Fruit fly (Drosophila melanogaster) whole organism, embryonic: ENCODE results near the gene CG6790.

Experiments used
- Atf3 ChIP-seq: fragments of 200-800 bp; sonication (Bioruptor generic); optimal IDR thresholded peaks from 3 replicates; lab custom pipeline; 2016; ENCODE audit warnings: missing biosample characterization, missing genetic modification characterization
- C15 ChIP-seq: fragments of 200-800 bp; sonication (Bioruptor generic); IDR thresholded peaks from 3 replicates; pipeline ENCODE4 v1.3.6; 2022; ENCODE audit warnings: missing biosample characterization, missing genetic modification characterization
- CG11247 ChIP-seq: fragments of 200-800 bp; sonication (Bioruptor generic); IDR thresholded peaks from 2 replicates; pipeline ENCODE4 v1.3.6; 2022; ENCODE audit warnings: missing biosample characterization, missing genetic modification characterization
- CG11560 ChIP-seq: fragments of 200-800 bp; sonication (Bioruptor generic); IDR thresholded peaks from 3 replicates; pipeline ENCODE4 v1.3.6; 2022; ENCODE audit warnings: missing biosample characterization, missing genetic modification characterization
- CG11723 ChIP-seq: fragments of 200-800 bp; sonication (Bioruptor generic); optimal IDR thresholded peaks from 2 replicates; lab custom pipeline; 2017; ENCODE audit warnings: missing biosample characterization, mild to moderate bottlenecking, missing genetic modification characterization
- CG12071 ChIP-seq: fragments of 200-800 bp; sonication (Bioruptor generic); optimal IDR thresholded peaks from 3 replicates; lab custom pipeline; 2018; ENCODE audit warnings: missing biosample characterization, mild to moderate bottlenecking, missing genetic modification characterization
- CG12219 ChIP-seq: fragments of 200-800 bp; sonication (Bioruptor generic); optimal IDR thresholded peaks from 3 replicates; lab custom pipeline; 2018; ENCODE audit warnings: missing biosample characterization, mild to moderate bottlenecking, missing genetic modification characterization
- CG13894 ChIP-seq: fragments of 200-800 bp; sonication (Bioruptor generic); optimal IDR thresholded peaks from 3 replicates; lab custom pipeline; 2018; ENCODE audit warnings: missing biosample characterization, mild to moderate bottlenecking, missing genetic modification characterization, moderate library complexity
- CG14050 ChIP-seq: fragments of 200-800 bp; sonication (Bioruptor generic); IDR thresholded peaks from 3 replicates; pipeline ENCODE4 v1.3.6; 2022; ENCODE audit warnings: missing biosample characterization, missing genetic modification characterization
- CG15696 ChIP-seq: fragments of 200-800 bp; sonication (Bioruptor generic); optimal IDR thresholded peaks from 2 replicates; lab custom pipeline; 2019; ENCODE audit warnings: missing biosample characterization, mild to moderate bottlenecking, missing genetic modification characterization, moderate library complexity
- CG17612 ChIP-seq: fragments of 200-800 bp; sonication (Bioruptor generic); IDR thresholded peaks from 2 replicates; pipeline ENCODE4 v1.3.6; 2022; ENCODE audit warnings: missing biosample characterization, missing genetic modification characterization
- CG18011 ChIP-seq: fragments of 200-800 bp; sonication (Bioruptor generic); optimal IDR thresholded peaks from 2 replicates; lab custom pipeline; 2017; ENCODE audit warnings: missing biosample characterization, missing genetic modification characterization, mild to moderate bottlenecking, moderate library complexity, missing genotype
- CG2199 ChIP-seq: fragments of 200-800 bp; sonication (Bioruptor generic); IDR thresholded peaks from 3 replicates; pipeline ENCODE4 v1.3.6; 2022; ENCODE audit warnings: missing biosample characterization, missing genetic modification characterization
- CG32532 ChIP-seq: fragments of 200-800 bp; sonication (Bioruptor generic); IDR thresholded peaks from 2 replicates; pipeline ENCODE4 v1.3.6; 2022; ENCODE audit warnings: missing biosample characterization, missing genetic modification characterization
- CG3726 ChIP-seq: fragments of 200-800 bp; sonication (Bioruptor generic); IDR thresholded peaks from 3 replicates; pipeline ENCODE4, ENCODE4 v1.3.6; 2022; ENCODE audit warnings: missing biosample characterization, missing genetic modification characterization
- CG3847 ChIP-seq: fragments of 200-800 bp; sonication (Bioruptor generic); IDR thresholded peaks from 2 replicates; pipeline ENCODE4 v1.3.6; 2022; ENCODE audit warnings: missing biosample characterization, missing genetic modification characterization
- CG42726 ChIP-seq: fragments of 200-800 bp; sonication (Bioruptor generic); IDR thresholded peaks from 2 replicates; pipeline ENCODE4 v1.3.6; 2022; ENCODE audit warnings: missing biosample characterization, missing genetic modification characterization; ENCODE audit not compliant: partially characterized antibody
- CG43689 ChIP-seq: fragments of 200-800 bp; sonication (Bioruptor generic); IDR thresholded peaks from 2 replicates; pipeline ENCODE4 v1.3.6; 2022; ENCODE audit warnings: missing biosample characterization, missing genetic modification characterization
- CG5245 ChIP-seq: fragments of 200-800 bp; sonication (Bioruptor generic); optimal IDR thresholded peaks from 3 replicates; lab custom pipeline; 2016; ENCODE audit warnings: missing biosample characterization, missing genetic modification characterization
- CG7357 ChIP-seq: fragments of 200-800 bp; sonication (Bioruptor generic); IDR thresholded peaks from 3 replicates; pipeline ENCODE4 v1.3.6; 2022; ENCODE audit warnings: missing biosample characterization, missing genetic modification characterization
- CG7372 ChIP-seq: fragments of 200-800 bp; sonication (Bioruptor generic); IDR thresholded peaks from 2 replicates; pipeline ENCODE4 v1.3.6; 2022; ENCODE audit warnings: missing biosample characterization, missing genetic modification characterization
- CG9609 ChIP-seq: fragments of 200-800 bp; sonication (Bioruptor generic); optimal IDR thresholded peaks from 3 replicates; lab custom pipeline; 2016; ENCODE audit warnings: missing biosample characterization, missing genetic modification characterization
- CG9797 ChIP-seq: fragments of 200-800 bp; sonication (Bioruptor generic); optimal IDR thresholded peaks from 3 replicates; lab custom pipeline; 2018; ENCODE audit warnings: missing biosample characterization, mild to moderate bottlenecking, missing genetic modification characterization
- D19A ChIP-seq: fragments of 200-800 bp; optimal IDR thresholded peaks from 3 replicates; lab custom pipeline; 2019; ENCODE audit warnings: missing biosample characterization, mild to moderate bottlenecking, missing genetic modification characterization, moderate library complexity
- Deaf1 ChIP-seq: fragments of 200-800 bp; optimal IDR thresholded peaks from 3 replicates; lab custom pipeline; 2019; ENCODE audit warnings: missing biosample characterization, mild to moderate bottlenecking, missing genetic modification characterization, moderate library complexity
- Doc3 ChIP-seq: fragments of 200-800 bp; sonication (Bioruptor generic); IDR thresholded peaks from 3 replicates; pipeline ENCODE4 v1.3.6; 2022; ENCODE audit warnings: missing biosample characterization, missing genetic modification characterization; ENCODE audit not compliant: partially characterized antibody
- Eip74EF ChIP-seq, 2 experiments: fragments of 200-800 bp in 1 of 2; fragments of >200 bp in 1 of 2; sonication (Bioruptor generic) in 1 of 2; optimal IDR thresholded peaks; 2 replicates each; lab custom pipeline; 2017 to 2019; ENCODE audit warnings: missing biosample characterization in 2 of 2, missing genetic modification characterization in 2 of 2, mild to moderate bottlenecking in 1 of 2, moderate library complexity in 1 of 2
- Gsc ChIP-seq: fragments of 200-800 bp; sonication (Bioruptor generic); IDR thresholded peaks from 2 replicates; pipeline ENCODE4 v1.3.6; 2022; ENCODE audit warnings: missing biosample characterization, missing genetic modification characterization
- HHEX ChIP-seq: fragments of 200-800 bp; sonication (Bioruptor generic); optimal IDR thresholded peaks from 3 replicates; lab custom pipeline; 2017; ENCODE audit warnings: missing biosample characterization, mild to moderate bottlenecking, missing genetic modification characterization, missing genetic modification reagents
- Nf-YC ChIP-seq: fragments of 200-800 bp; optimal IDR thresholded peaks from 3 replicates; lab custom pipeline; 2019; ENCODE audit warnings: missing biosample characterization, mild to moderate bottlenecking, missing genetic modification characterization, moderate library complexity
- Spps ChIP-seq: fragments of 200-800 bp; sonication (Bioruptor generic); optimal IDR thresholded peaks from 2 replicates; lab custom pipeline; 2018; ENCODE audit warnings: missing biosample characterization, mild to moderate bottlenecking, missing genetic modification characterization
- ab ChIP-seq: fragments of 200-800 bp; sonication (Bioruptor generic); optimal IDR thresholded peaks from 2 replicates; lab custom pipeline; 2016; ENCODE audit warnings: missing biosample characterization, missing genetic modification characterization
- cwo ChIP-seq: fragments of 200-800 bp; sonication (Bioruptor generic); optimal IDR thresholded peaks from 3 replicates; lab custom pipeline; 2017; ENCODE audit warnings: missing biosample characterization, missing genetic modification characterization, mild to moderate bottlenecking, moderate library complexity, missing genetic modification reagents
- ems ChIP-seq: fragments of 200-800 bp; sonication (Bioruptor generic); optimal IDR thresholded peaks from 3 replicates; lab custom pipeline; 2016; ENCODE audit warnings: missing biosample characterization, missing genetic modification characterization
- en ChIP-seq: fragments of 200-800 bp; sonication (Bioruptor generic); optimal IDR thresholded peaks from 2 replicates; lab custom pipeline; 2016; ENCODE audit warnings: missing biosample characterization, missing genetic modification characterization
- her ChIP-seq: fragments of 200-800 bp; sonication (Bioruptor generic); optimal IDR thresholded peaks from 2 replicates; lab custom pipeline; 2016; ENCODE audit warnings: missing biosample characterization, missing genetic modification characterization
- hth ChIP-seq: fragments of >200 bp; optimal IDR thresholded peaks from 2 replicates; lab custom pipeline; 2017; ENCODE audit warnings: inconsistent platforms
- knrl ChIP-seq: fragments of 200-800 bp; sonication (Bioruptor generic); IDR thresholded peaks from 3 replicates; pipeline ENCODE4 v1.3.6; 2022; ENCODE audit warnings: missing biosample characterization, missing genetic modification characterization; ENCODE audit not compliant: partially characterized antibody
- lilli ChIP-seq: fragments of 200-800 bp; sonication (Bioruptor generic); optimal IDR thresholded peaks from 3 replicates; lab custom pipeline; 2016; ENCODE audit warnings: missing biosample characterization, missing genetic modification characterization
- nerfin-1 ChIP-seq: fragments of 200-800 bp; sonication (Bioruptor generic); optimal IDR thresholded peaks from 3 replicates; lab custom pipeline; 2019; ENCODE audit warnings: missing biosample characterization, mild to moderate bottlenecking, missing genetic modification characterization, moderate library complexity
- otp ChIP-seq: fragments of 200-800 bp; sonication (Bioruptor generic); IDR thresholded peaks from 3 replicates; pipeline ENCODE4, ENCODE4 v1.3.6; 2022; ENCODE audit warnings: missing biosample characterization, missing genetic modification characterization
- repo ChIP-seq: fragments of 200-800 bp; sonication (Bioruptor generic); optimal IDR thresholded peaks from 2 replicates; lab custom pipeline; 2016; ENCODE audit warnings: missing biosample characterization, missing genetic modification characterization
- salm ChIP-seq: fragments of 200-800 bp; sonication (Bioruptor generic); optimal IDR thresholded peaks from 2 replicates; lab custom pipeline; 2018; ENCODE audit warnings: missing biosample characterization, mild to moderate bottlenecking, missing genetic modification characterization
- sima ChIP-seq: fragments of 200-800 bp; sonication (Bioruptor generic); optimal IDR thresholded peaks from 2 replicates; lab custom pipeline; 2016; ENCODE audit warnings: missing biosample characterization, missing genetic modification characterization
- sqz ChIP-seq: fragments of 200-800 bp; sonication (Bioruptor generic); optimal IDR thresholded peaks from 3 replicates; lab custom pipeline; 2018; ENCODE audit warnings: missing biosample characterization, mild to moderate bottlenecking, missing genetic modification characterization
- tll ChIP-seq, 2 experiments: fragments of 200-800 bp in 1 of 2; fragments of >200 bp in 1 of 2; sonication (Bioruptor generic) in 1 of 2; optimal IDR thresholded peaks; 2 replicates each; lab custom pipeline; 2017 to 2019; ENCODE audit warnings: missing biosample characterization in 2 of 2, missing genetic modification characterization in 2 of 2, mild to moderate bottlenecking in 1 of 2, moderate library complexity in 1 of 2
- vnd ChIP-seq: fragments of 200-800 bp; sonication (Bioruptor generic); IDR thresholded peaks from 3 replicates; pipeline ENCODE4 v1.3.6; 2022; ENCODE audit warnings: missing biosample characterization, missing genetic modification characterization; ENCODE audit not compliant: partially characterized antibody
- wek ChIP-seq: fragments of 200-800 bp; sonication (Bioruptor generic); optimal IDR thresholded peaks from 3 replicates; lab custom pipeline; 2018; ENCODE audit warnings: missing biosample characterization, mild to moderate bottlenecking, missing genetic modification characterization, moderate library complexity
- z ChIP-seq: fragments of 200-800 bp; sonication (Bioruptor generic); IDR thresholded peaks from 3 replicates; pipeline ENCODE4 v1.3.6; 2022; ENCODE audit warnings: missing biosample characterization, missing genetic modification characterization
- zen2 ChIP-seq: fragments of 200-800 bp; sonication (Bioruptor generic); IDR thresholded peaks from 3 replicates; pipeline ENCODE4 v1.3.6; 2022; ENCODE audit warnings: missing biosample characterization, missing genetic modification characterization; ENCODE audit not compliant: partially characterized antibody

CG6790 gene

DNA sequence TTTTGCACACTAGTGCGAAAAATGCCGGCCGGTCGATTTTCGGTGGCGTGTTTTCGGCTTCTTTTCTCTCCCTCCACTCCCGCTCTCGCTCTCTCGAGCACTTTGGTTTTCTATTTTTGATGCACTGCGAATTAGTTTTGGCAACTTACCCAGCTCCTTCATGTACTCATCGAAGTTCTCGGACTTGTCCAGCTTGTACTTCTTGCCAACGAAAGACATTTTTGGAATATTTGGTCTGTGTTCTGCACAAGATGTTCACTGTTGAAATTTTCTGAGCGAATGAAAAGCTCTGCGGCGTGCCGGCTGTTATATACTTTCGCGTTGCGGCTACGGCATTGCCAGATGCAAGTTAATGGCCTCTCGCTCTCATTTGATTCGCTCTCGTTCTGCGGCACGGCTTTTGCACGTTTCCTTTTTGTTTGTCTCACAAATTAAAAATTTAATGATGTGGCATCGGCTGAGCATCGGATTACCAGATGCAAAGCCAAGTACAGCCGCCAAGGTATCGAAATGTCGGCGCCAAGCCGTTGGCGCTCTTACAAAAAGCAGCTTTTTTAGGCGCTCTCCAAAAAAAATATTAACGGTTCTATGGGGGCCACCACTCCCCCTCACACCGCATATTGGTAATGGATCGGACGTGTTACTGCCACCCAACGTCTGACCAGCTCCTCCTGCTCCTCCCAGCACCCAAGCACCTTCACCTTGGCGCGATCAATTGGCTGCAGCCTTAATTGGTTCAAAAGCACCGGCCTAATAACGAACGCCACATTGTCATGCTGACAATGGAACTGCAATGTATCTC is 11.6 kb downstream of the CG6790 start, which contains the start of the genes fabp and sea (continued):
- TF ChIP-seq CG42726 (GFP tag; lab: Robert Waterston, UW): no peak
- TF ChIP-seq CG17612 (GFP tag; lab: Robert Waterston, UW): no peak
- TF ChIP-seq CG9609 (GFP tag; lab: Kevin White, UChicago): no peak
- no peak for TF ChIP-seq ab (GFP tag; lab: Kevin White, UChicago)
- TF ChIP-seq hth (lab: Kevin White, UChicago): no peak
- TF ChIP-seq CG11560 (tag; lab: Robert Waterston, UW): no peak
- no peak for TF ChIP-seq tll (GFP tag; optimal IDR thresholded peaks at IDR 0.05; lab: Kevin White, UChicago)
- peak; percentile 28 for TF ChIP-seq Nf-YC (tag; lab: Kevin White, UChicago)
- TF ChIP-seq C15 (GFP tag; lab: Robert Waterston, UW): no peak
- TF ChIP-seq HHEX (GFP tag; lab: Kevin White, UChicago): no peak
- TF ChIP-seq vnd (GFP tag; lab: Robert Waterston, UW): no peak
- no peak for TF ChIP-seq Atf3 (GFP tag; lab: Kevin White, UChicago)
- TF ChIP-seq zen2 (GFP tag; lab: Robert Waterston, UW): no peak
- TF ChIP-seq cwo (GFP tag; lab: Kevin White, UChicago): peak; percentile 37
- TF ChIP-seq CG3847 (GFP tag; lab: Robert Waterston, UW): no peak
- no peak for TF ChIP-seq CG12071 (GFP tag; lab: Kevin White, UChicago)
- TF ChIP-seq CG11247 (GFP tag; lab: Robert Waterston, UW): no peak
- TF ChIP-seq CG12219: no peak
- no peak for TF ChIP-seq Gsc
- TF ChIP-seq CG13894 (tag; lab: Kevin White, UChicago): no peak
- no peak for TF ChIP-seq CG11723
- no peak for TF ChIP-seq otp (GFP tag; lab: Robert Waterston, UW)
- no peak for TF ChIP-seq ems (GFP tag; lab: Kevin White, UChicago)
- no peak for TF ChIP-seq repo
- TF ChIP-seq wek: no peak
- TF ChIP-seq nerfin-1: no peak
- peak; percentile 19 for TF ChIP-seq lilli
- TF ChIP-seq Doc3 (GFP tag; lab: Robert Waterston, UW): no peak
- TF ChIP-seq CG32532 (GFP tag; lab: Robert Waterston, UW): peak; percentile 33; the same call in 1 of the 2 replicates
- no peak for TF ChIP-seq en (GFP tag; lab: Kevin White, UChicago)
- TF ChIP-seq CG18011 (GFP tag; lab: Kevin White, UChicago): no peak
- no peak for TF ChIP-seq Spps
- no peak for TF ChIP-seq CG15696 (tag; lab: Kevin White, UChicago)
- TF ChIP-seq salm (tag; lab: Kevin White, UChicago): no peak
- TF ChIP-seq CG7372 (GFP tag; lab: Robert Waterston, UW): no peak
- peak; percentile 48 for TF ChIP-seq Deaf1 (tag; lab: Kevin White, UChicago)
- TF ChIP-seq sqz (GFP tag; lab: Kevin White, UChicago): no peak
- TF ChIP-seq CG5245 (GFP tag; lab: Kevin White, UChicago): no peak
- TF ChIP-seq CG7357: no peak
- TF ChIP-seq D19A (tag; lab: Kevin White, UChicago): no peak
- TF ChIP-seq her: no peak
- TF ChIP-seq CG14050 (GFP tag; lab: Robert Waterston, UW): no peak
- no peak for TF ChIP-seq sima (GFP tag; lab: Kevin White, UChicago)
- no peak for TF ChIP-seq CG43689 (GFP tag; lab: Robert Waterston, UW)
- no peak for TF ChIP-seq CG2199 (GFP tag; lab: Robert Waterston, UW)
- no peak for TF ChIP-seq z (GFP tag; lab: Robert Waterston, UW)
- TF ChIP-seq Eip74EF (GFP tag; optimal IDR thresholded peaks at IDR 0.05; lab: Kevin White, UChicago): peak in 1 of 2 experiments; percentile 19
- no peak for TF ChIP-seq knrl (GFP tag; lab: Robert Waterston, UW)
- TF ChIP-seq CG3726 (GFP tag; lab: Robert Waterston, UW): no peak
- no peak for TF ChIP-seq CG9797
